Worm (Caenorhabditis elegans) whole organism, L3 larva: ENCODE data around the gene tsp-8.

ENCODE experiments used
- R02D3.7 ChIP-seq: fragments of 150-350 bp; optimal IDR thresholded peaks from 2 replicates; lab custom pipeline; 2014; ENCODE audit warnings: missing biosample characterization, missing genetic modification characterization
- ZK546.5 ChIP-seq: sonication (generic microtip); optimal IDR thresholded peaks from 2 replicates; lab custom pipeline; 2017; ENCODE audit warnings: missing biosample characterization, missing genetic modification characterization
- aly-2 ChIP-seq: fragments of 150-350 bp; optimal IDR thresholded peaks from 2 replicates; lab custom pipeline; 2014; ENCODE audit warnings: missing biosample characterization, missing genetic modification characterization
- ceh-16 ChIP-seq: sonication (generic microtip); optimal IDR thresholded peaks from 2 replicates; lab custom pipeline; 2017; ENCODE audit warnings: missing biosample characterization, missing genetic modification characterization
- ceh-28 ChIP-seq: fragments of 150-350 bp; optimal IDR thresholded peaks from 2 replicates; lab custom pipeline; 2014; ENCODE audit warnings: missing biosample characterization, missing genetic modification reagents, missing genetic modification characterization
- ceh-82 ChIP-seq: fragments of 150-350 bp; optimal IDR thresholded peaks from 2 replicates; lab custom pipeline; 2014; ENCODE audit warnings: missing biosample characterization, missing genetic modification characterization
- ceh-9 ChIP-seq: sonication (generic microtip); optimal IDR thresholded peaks from 2 replicates; lab custom pipeline; 2018; ENCODE audit warnings: missing biosample characterization, missing genetic modification characterization
- daf-12 ChIP-seq: fragments of 150-350 bp; optimal IDR thresholded peaks from 2 replicates; lab custom pipeline; 2014; ENCODE audit warnings: missing biosample characterization, missing genetic modification reagents, missing genetic modification characterization
- egl-27 ChIP-seq: sonication (generic microtip); optimal IDR thresholded peaks from 4 replicates; lab custom pipeline; 2017; ENCODE audit warnings: missing biosample characterization, missing genetic modification reagents, missing genetic modification characterization
- egl-5 ChIP-seq: fragments of 150-350 bp; optimal IDR thresholded peaks from 2 replicates; lab custom pipeline; 2017; ENCODE audit warnings: missing biosample characterization, missing genetic modification reagents, missing genetic modification characterization, inconsistent platforms
- elt-1 ChIP-seq: fragments of 150-350 bp; optimal IDR thresholded peaks from 2 replicates; lab custom pipeline; 2014; ENCODE audit warnings: missing biosample characterization, missing genetic modification characterization
- elt-2 ChIP-seq: sonication (generic microtip); optimal IDR thresholded peaks from 2 replicates; lab custom pipeline; 2016; ENCODE audit warnings: missing genetic modification reagents, mild to moderate bottlenecking, missing genetic modification characterization, missing compliant biosample characterization
- elt-3 ChIP-seq, 3 experiments: fragments of 150-350 bp in 1 of 3; sonication (generic microtip) in 2 of 3; optimal IDR thresholded peaks; 2 replicates in 2 of 3; 4 replicates in 1 of 3; lab custom pipeline; 2014 to 2017; ENCODE audit warnings: missing biosample characterization in 3 of 3, missing genetic modification characterization in 3 of 3
- eor-1 ChIP-seq, 2 experiments: fragments of 150-350 bp; optimal IDR thresholded peaks; 2 replicates each; lab custom pipeline; 2014 to 2018; ENCODE audit warnings: missing biosample characterization in 2 of 2, missing genetic modification characterization in 2 of 2
- fkh-10 ChIP-seq: sonication (generic microtip); optimal IDR thresholded peaks from 2 replicates; lab custom pipeline; 2017; ENCODE audit warnings: missing biosample characterization, missing genetic modification reagents, missing genetic modification characterization
- fkh-2 ChIP-seq: fragments of 150-350 bp; optimal IDR thresholded peaks from 2 replicates; lab custom pipeline; 2014; ENCODE audit warnings: missing biosample characterization, missing genetic modification reagents, missing genetic modification characterization
- fos-1 ChIP-seq: fragments of 150-350 bp; optimal IDR thresholded peaks from 2 replicates; lab custom pipeline; 2014; ENCODE audit warnings: missing biosample characterization, missing genetic modification characterization
- hmg-11 ChIP-seq: sonication (generic microtip); optimal IDR thresholded peaks from 2 replicates; lab custom pipeline; 2016; ENCODE audit warnings: missing genetic modification characterization, missing compliant biosample characterization
- jun-1 ChIP-seq: fragments of 150-350 bp; optimal IDR thresholded peaks from 2 replicates; lab custom pipeline; 2014; ENCODE audit warnings: missing biosample characterization, missing genetic modification reagents, missing genetic modification characterization
- lin-15B ChIP-seq: fragments of 150-350 bp; optimal IDR thresholded peaks from 2 replicates; lab custom pipeline; 2014; ENCODE audit warnings: missing biosample characterization, missing genetic modification characterization
- lin-39 ChIP-seq: fragments of 150-350 bp; optimal IDR thresholded peaks from 2 replicates; lab custom pipeline; 2018; ENCODE audit warnings: missing biosample characterization, missing genetic modification reagents, missing genetic modification characterization
- lsy-12 ChIP-seq: sonication (generic microtip); optimal IDR thresholded peaks from 2 replicates; lab custom pipeline; 2016; ENCODE audit warnings: mild to moderate bottlenecking, missing genetic modification characterization, missing compliant biosample characterization
- mdl-1 ChIP-seq: fragments of 150-350 bp; optimal IDR thresholded peaks from 2 replicates; lab custom pipeline; 2014; ENCODE audit warnings: missing biosample characterization, missing genetic modification characterization
- mml-1 ChIP-seq: fragments of 150-350 bp; sonication (generic microtip); optimal IDR thresholded peaks from 3 replicates; lab custom pipeline; 2014; ENCODE audit warnings: missing biosample characterization, missing genetic modification characterization
- nfya-1 ChIP-seq: sonication (generic microtip); optimal IDR thresholded peaks from 2 replicates; lab custom pipeline; 2017; ENCODE audit warnings: missing genetic modification characterization, mild to moderate bottlenecking, missing compliant biosample characterization, antibody characterized with exemption, moderate library complexity; ENCODE audit not compliant: insufficient read depth
- nhr-11 ChIP-seq: fragments of 150-350 bp; optimal IDR thresholded peaks from 2 replicates; lab custom pipeline; 2014; ENCODE audit warnings: missing biosample characterization, missing genetic modification characterization
- nhr-12 ChIP-seq: fragments of 150-350 bp; optimal IDR thresholded peaks from 2 replicates; lab custom pipeline; 2014; ENCODE audit warnings: missing biosample characterization, missing genetic modification characterization
- nhr-23 ChIP-seq: fragments of 150-350 bp; optimal IDR thresholded peaks from 2 replicates; lab custom pipeline; 2014; ENCODE audit warnings: missing biosample characterization, missing genetic modification reagents, missing genetic modification characterization
- nhr-237 ChIP-seq: fragments of 150-350 bp; optimal IDR thresholded peaks from 2 replicates; lab custom pipeline; 2014; ENCODE audit warnings: missing biosample characterization, missing genetic modification characterization
- nhr-25 ChIP-seq: sonication (generic microtip); optimal IDR thresholded peaks from 2 replicates; lab custom pipeline; 2017; ENCODE audit warnings: missing biosample characterization, missing genetic modification characterization
- nhr-28 ChIP-seq: fragments of 150-350 bp; optimal IDR thresholded peaks from 2 replicates; lab custom pipeline; 2014; ENCODE audit warnings: missing biosample characterization, missing genetic modification characterization
- nhr-43 ChIP-seq: sonication (generic microtip); optimal IDR thresholded peaks from 2 replicates; lab custom pipeline; 2016; ENCODE audit warnings: mild to moderate bottlenecking, missing genetic modification characterization, missing compliant biosample characterization; ENCODE audit not compliant: poor library complexity, severe bottlenecking
- nhr-67 ChIP-seq: fragments of 150-350 bp; optimal IDR thresholded peaks from 2 replicates; lab custom pipeline; 2014; ENCODE audit warnings: missing biosample characterization, missing genetic modification characterization
- nhr-76 ChIP-seq: fragments of 150-350 bp; sonication (generic microtip); optimal IDR thresholded peaks from 5 replicates; lab custom pipeline; 2014; ENCODE audit warnings: missing biosample characterization, missing genetic modification characterization
- nhr-77 ChIP-seq: fragments of 150-350 bp; optimal IDR thresholded peaks from 2 replicates; lab custom pipeline; 2014; ENCODE audit warnings: missing biosample characterization, missing genetic modification characterization
- pha-4 ChIP-seq: fragments of 150-350 bp; optimal IDR thresholded peaks from 2 replicates; lab custom pipeline; 2014; ENCODE audit warnings: missing biosample characterization, missing genetic modification reagents, missing genetic modification characterization
- pqm-1 ChIP-seq: fragments of 150-350 bp; optimal IDR thresholded peaks from 2 replicates; lab custom pipeline; 2017; ENCODE audit warnings: missing biosample characterization, missing genetic modification characterization, inconsistent platforms
- sea-2 ChIP-seq: fragments of 150-350 bp; sonication (generic microtip); optimal IDR thresholded peaks from 4 replicates; lab custom pipeline; 2014; ENCODE audit warnings: missing biosample characterization, missing genetic modification reagents, missing genetic modification characterization
- skn-1 ChIP-seq: fragments of 150-350 bp; optimal IDR thresholded peaks from 2 replicates; lab custom pipeline; 2014; ENCODE audit warnings: missing biosample characterization, missing genetic modification characterization
- snpc-4 ChIP-seq: fragments of 150-350 bp; optimal IDR thresholded peaks from 2 replicates; lab custom pipeline; 2014; ENCODE audit warnings: missing biosample characterization, missing genetic modification characterization
- tbx-2 ChIP-seq: sonication (generic microtip); optimal IDR thresholded peaks from 2 replicates; lab custom pipeline; 2016; ENCODE audit warnings: mild to moderate bottlenecking, missing genetic modification characterization, missing compliant biosample characterization
- unc-39 ChIP-seq: sonication (generic microtip); optimal IDR thresholded peaks from 4 replicates; lab custom pipeline; 2017; ENCODE audit warnings: missing biosample characterization, missing genetic modification characterization
- unc-62 ChIP-seq: fragments of 150-350 bp; sonication (generic microtip); optimal IDR thresholded peaks from 4 replicates; lab custom pipeline; 2014; ENCODE audit warnings: missing biosample characterization, missing genetic modification reagents, missing genetic modification characterization
- zag-1 ChIP-seq: fragments of 150-350 bp; optimal IDR thresholded peaks from 2 replicates; lab custom pipeline; 2014; ENCODE audit warnings: missing biosample characterization, missing genetic modification characterization
- ztf-11 ChIP-seq: fragments of 150-350 bp; optimal IDR thresholded peaks from 2 replicates; lab custom pipeline; 2014; ENCODE audit warnings: missing biosample characterization, missing genetic modification characterization
- ztf-4 ChIP-seq: fragments of 150-350 bp; optimal IDR thresholded peaks from 2 replicates; lab custom pipeline; 2014; ENCODE audit warnings: missing biosample characterization, missing genetic modification characterization

The tsp-8 gene

DNA sequence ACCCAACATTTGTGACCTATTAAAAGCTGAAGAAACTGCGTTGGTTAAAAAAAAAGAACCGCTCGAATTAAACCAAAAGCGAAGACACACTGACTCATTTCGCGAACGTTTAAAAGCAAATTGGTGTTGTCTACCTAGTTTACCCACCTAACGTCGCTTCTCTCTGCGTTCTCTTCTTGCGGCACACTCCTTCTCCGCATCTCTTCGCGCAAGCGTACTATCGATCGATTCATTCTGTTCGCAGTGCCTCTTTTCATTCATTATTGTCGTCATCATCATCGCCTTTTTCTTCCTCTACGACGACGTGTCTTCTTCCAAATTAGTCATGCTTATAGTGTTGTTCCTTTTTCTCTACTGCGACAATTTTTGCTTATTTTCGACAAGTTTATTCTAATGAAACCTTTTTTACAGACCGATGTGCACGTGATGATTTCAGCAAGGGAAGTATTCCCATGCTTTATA lies 18.1 kb downstream of the tsp-8 start, which contains the start of gene atrn-1 (continued):
- TF ChIP-seq elt-2 (tag; lab: Kevin White, UChicago): no peak
- peak; percentile 43 for TF ChIP-seq nhr-23
- no peak for TF ChIP-seq elt-1 (tag; lab: Kevin White, UChicago)
- no peak for TF ChIP-seq zag-1 (tag; lab: Kevin White, UChicago)
- TF ChIP-seq mdl-1 (tag; lab: Kevin White, UChicago): no peak
- no peak for TF ChIP-seq unc-62 (GFP tag; lab: Kevin White, UChicago)
- TF ChIP-seq daf-12 (tag; lab: Kevin White, UChicago): no peak
- peak; percentile 34 for TF ChIP-seq fos-1 (tag; lab: Kevin White, UChicago)
- no peak for TF ChIP-seq eor-1 (tag; optimal IDR thresholded peaks at IDR 0.05; lab: Kevin White, UChicago)
- TF ChIP-seq nhr-11 (tag; lab: Kevin White, UChicago): no peak
- no peak for TF ChIP-seq egl-5 (tag; lab: Kevin White, UChicago)
- TF ChIP-seq fkh-10: no peak
- TF ChIP-seq nhr-67 (tag; lab: Kevin White, UChicago): no peak
- no peak for TF ChIP-seq nhr-28 (tag; lab: Kevin White, UChicago)
- TF ChIP-seq lsy-12: no peak
- no peak for TF ChIP-seq aly-2 (tag; lab: Kevin White, UChicago)
- TF ChIP-seq nhr-12: no peak
- TF ChIP-seq lin-39 (tag; lab: Kevin White, UChicago): no peak

DNA sequence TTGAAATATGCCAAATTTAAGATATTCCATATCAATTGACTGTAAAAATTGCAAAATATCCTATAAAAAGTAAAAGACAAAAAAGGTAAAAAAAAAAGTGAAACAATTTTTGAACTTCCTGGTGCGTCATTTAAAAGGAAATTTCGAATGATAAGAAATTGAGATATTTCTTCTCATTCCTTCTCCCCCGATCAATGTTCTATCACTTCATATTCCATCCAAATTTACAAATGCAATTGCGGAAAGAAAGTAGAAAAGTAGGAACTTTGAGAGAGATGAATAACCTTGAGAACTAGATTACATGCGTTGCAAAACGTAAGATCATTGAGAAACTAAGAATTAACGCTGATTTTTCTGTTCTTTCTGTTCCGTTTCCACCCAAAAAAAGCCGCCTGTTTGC lies 19.7 kb downstream of the tsp-8 start:
- TF ChIP-seq ceh-28 (peak; percentile 14), nhr-67 (tag; lab: Kevin White, UChicago) (no peak), nhr-25 (peak; percentile 59)

DNA sequence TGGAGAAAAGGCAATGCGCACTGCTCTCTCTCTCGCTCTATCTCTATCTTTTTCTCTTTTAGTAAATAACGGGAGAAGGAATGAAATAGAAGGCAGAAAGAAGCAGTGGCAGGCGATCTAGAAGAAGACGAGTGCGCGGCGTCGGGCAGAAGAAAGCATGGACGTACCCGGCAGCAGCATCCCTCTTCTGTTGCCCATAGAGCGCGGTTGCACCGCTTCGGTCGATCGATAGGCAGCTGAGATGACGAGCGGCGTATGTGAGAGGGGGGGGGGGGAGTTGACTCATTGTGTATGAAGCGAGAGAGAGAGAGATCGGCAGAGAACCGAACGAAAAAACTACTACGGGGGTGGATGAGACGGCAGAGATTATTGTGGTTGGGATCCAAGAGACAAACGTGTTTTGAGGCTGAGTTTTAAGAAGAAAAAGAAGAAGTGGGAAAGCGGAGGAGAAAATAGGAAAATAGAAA lies 21.1 kb downstream of the tsp-8 start:
- TF ChIP-seq nhr-77 (tag; lab: Kevin White, UChicago) (peak; percentile 30), nhr-25 (peak; percentile 96), eor-1 (tag; optimal IDR thresholded peaks at IDR 0.05; lab: Kevin White, UChicago) (no peak), lin-39 (tag; lab: Kevin White, UChicago) (peak; percentile 95), sea-2 (GFP tag; lab: Kevin White, UChicago) (peak; percentile 33), nhr-12 (no peak), pqm-1 (tag; lab: Kevin White, UChicago) (peak; percentile 9), nhr-11 (tag; lab: Kevin White, UChicago) (peak; percentile 85), unc-39 (tag; lab: Kevin White, UChicago) (no peak), ceh-82 (tag; lab: Kevin White, UChicago) (peak; percentile 50), aly-2 (tag; lab: Kevin White, UChicago) (no peak), skn-1 (tag; lab: Kevin White, UChicago) (peak; percentile 61), zag-1 (tag; lab: Kevin White, UChicago) (no peak), lsy-12 (peak; percentile 89), nhr-237 (no peak), lin-15B (tag; lab: Kevin White, UChicago) (peak; percentile 91), nhr-67 (tag; lab: Kevin White, UChicago) (no peak), hmg-11 (tag; lab: Kevin White, UChicago) (peak; percentile 86), ztf-11 (no peak), fkh-2 (tag; lab: Kevin White, UChicago) (no peak), mml-1 (tag; lab: Kevin White, UChicago) (no peak), jun-1 (peak; percentile 91), egl-5 (tag; lab: Kevin White, UChicago) (no peak), egl-27 (peak; percentile 84), ZK546.5 (tag; lab: Kevin White, UChicago) (peak; percentile 28), ceh-16 (no peak), daf-12 (tag; lab: Kevin White, UChicago) (no peak), nhr-76 (tag; lab: Kevin White, UChicago) (no peak), fos-1 (tag; lab: Kevin White, UChicago) (peak; percentile 83), tbx-2 (tag; lab: Kevin White, UChicago) (peak; percentile 86), unc-62 (GFP tag; lab: Kevin White, UChicago) (peak; percentile 88), snpc-4 (tag; lab: Kevin White, UChicago) (peak; percentile 90), nfya-1 (tag; lab: Kevin White, UChicago) (peak; percentile 95), pha-4 (tag; lab: Kevin White, UChicago) (peak; percentile 88), R02D3.7 (tag; lab: Kevin White, UChicago) (peak; percentile 53), elt-1 (tag; lab: Kevin White, UChicago) (peak; percentile 61), elt-3 (tag; optimal IDR thresholded peaks at IDR 0.05; lab: Kevin White, UChicago) (peak in 1 of 3 experiments; percentile 80), fkh-10 (peak; percentile 99), ceh-28 (peak; percentile 96), mdl-1 (tag; lab: Kevin White, UChicago) (peak; percentile 72), nhr-23 (peak; percentile 72), elt-2 (tag; lab: Kevin White, UChicago) (peak; percentile 61), nhr-43 (peak; percentile 79), ztf-4 (tag; lab: Kevin White, UChicago) (peak; percentile 21), nhr-28 (tag; lab: Kevin White, UChicago) (no peak), ceh-9 (tag; lab: Kevin White, UChicago) (no peak)
